Worm (Caenorhabditis elegans): ENCODE results near the gene mib-1.

DNA sequence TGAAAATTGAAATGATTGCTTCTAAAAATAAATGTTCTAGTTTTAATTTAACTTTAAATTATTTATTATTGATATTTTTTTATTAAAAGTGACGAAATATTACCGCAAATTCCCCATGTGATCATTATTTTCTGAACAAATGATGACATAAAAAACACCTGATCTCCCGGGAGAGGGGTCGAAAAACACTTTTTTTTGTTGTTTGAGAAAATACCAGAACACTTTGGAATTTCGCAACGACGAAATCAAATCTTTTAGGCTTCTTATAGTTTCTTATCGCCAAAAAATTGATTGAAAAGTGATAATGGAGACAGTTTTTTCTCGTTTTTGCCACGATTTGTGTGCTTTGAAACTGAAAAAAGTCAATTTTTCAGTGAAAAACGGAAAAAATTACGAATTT lies 46.1 kb downstream of the mib-1 start:
- no peak for TF ChIP-seq ets-4 (GFP tag; optimal IDR thresholded peaks at IDR 0.05)
- TF ChIP-seq F22D6.2 (tag; optimal IDR thresholded peaks at IDR 0.05): no peak
- TF ChIP-seq pha-4 (tag; optimal IDR thresholded peaks at IDR 0.05): no peak
- TF ChIP-seq F10E7.11 (tag; optimal IDR thresholded peaks at IDR 0.05): no peak
- TF ChIP-seq zim-3 (tag; optimal IDR thresholded peaks at IDR 0.05): no peak
- TF ChIP-seq unc-62 (GFP tag; optimal IDR thresholded peaks at IDR 0.05): no peak
- TF ChIP-seq repo-1 (tag; optimal IDR thresholded peaks at IDR 0.05): no peak
- TF ChIP-seq sea-2 (GFP tag; IDR thresholded peaks at IDR 0.05): no peak
